Worm (Caenorhabditis elegans): ENCODE measurements around the gene ttn-1.

ce11 chrV:6224019-6224335 lies 21.5 kb upstream of the ttn-1 start:
- TF ChIP-seq aly-2 (tag; optimal IDR thresholded peaks at IDR 0.05), result no peak
- no peak for TF ChIP-seq unc-62 (GFP tag; optimal IDR thresholded peaks at IDR 0.05)
- no peak for TF ChIP-seq lin-39 (tag; optimal IDR thresholded peaks at IDR 0.05)
- TF ChIP-seq fos-1 (tag; optimal IDR thresholded peaks at IDR 0.05), result no peak
- TF ChIP-seq elt-3 (tag; optimal IDR thresholded peaks at IDR 0.05), result no peak
- no peak for TF ChIP-seq R02D3.7 (tag; optimal IDR thresholded peaks at IDR 0.05)
- TF ChIP-seq nhr-77 (tag; optimal IDR thresholded peaks at IDR 0.05), result no peak
- TF ChIP-seq lsy-2 (tag; optimal IDR thresholded peaks at IDR 0.05), result no peak
- TF ChIP-seq egl-27 (tag; optimal IDR thresholded peaks at IDR 0.05), result no peak
- TF ChIP-seq nhr-23 (tag; optimal IDR thresholded peaks at IDR 0.05), result no peak

All from whole organism, L2 larva.